Fruit fly (Drosophila melanogaster): ENCODE results near the gene CG7548.

DNA sequence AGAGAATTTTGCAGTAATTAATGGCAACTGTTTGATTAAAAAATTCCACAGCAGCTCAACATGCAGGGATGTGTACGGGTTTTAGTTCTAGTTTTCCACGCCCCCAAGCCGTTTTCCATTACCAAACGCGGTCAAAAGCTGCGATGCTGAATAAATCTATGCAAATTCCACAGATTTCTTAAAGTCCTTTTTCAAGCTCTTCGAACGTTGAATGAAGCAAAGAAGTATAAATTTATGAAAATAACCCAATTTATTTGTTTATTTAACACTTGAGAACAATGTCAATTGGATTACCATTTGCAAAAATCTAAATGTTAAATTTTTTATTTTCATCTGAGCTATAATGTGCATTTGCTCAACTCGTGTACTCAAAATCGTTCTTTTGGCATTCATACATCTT, 40.8 kb downstream of the CG7548 start, which contains the start of the genes CG42660, CG42661 and Tsp66A:
- TF ChIP-seq CTCF (optimal IDR thresholded peaks at IDR 0.05) = no peak
- TF ChIP-seq CG8478 (optimal IDR thresholded peaks at IDR 0.05) = no peak
